Fruit fly (Drosophila melanogaster) Kc167 (cell line): ENCODE measurements around the gene CG34313.

Experiments
- Myc ChIP-seq: fragments of >200 bp; optimal IDR thresholded peaks from 2 replicates; lab custom pipeline; 2017; ENCODE audit warnings: missing external identifiers
- h ChIP-seq: fragments of >200 bp; optimal IDR thresholded peaks from 3 replicates; lab custom pipeline; 2018; ENCODE audit warnings: missing external identifiers
- insv ChIP-seq: fragments of >200 bp; optimal IDR thresholded peaks from 3 replicates; lab custom pipeline; 2018; ENCODE audit warnings: missing external identifiers
- psq ChIP-seq: fragments of >200 bp; optimal IDR thresholded peaks from 2 replicates; lab custom pipeline; 2017; ENCODE audit warnings: missing external identifiers

DNA sequence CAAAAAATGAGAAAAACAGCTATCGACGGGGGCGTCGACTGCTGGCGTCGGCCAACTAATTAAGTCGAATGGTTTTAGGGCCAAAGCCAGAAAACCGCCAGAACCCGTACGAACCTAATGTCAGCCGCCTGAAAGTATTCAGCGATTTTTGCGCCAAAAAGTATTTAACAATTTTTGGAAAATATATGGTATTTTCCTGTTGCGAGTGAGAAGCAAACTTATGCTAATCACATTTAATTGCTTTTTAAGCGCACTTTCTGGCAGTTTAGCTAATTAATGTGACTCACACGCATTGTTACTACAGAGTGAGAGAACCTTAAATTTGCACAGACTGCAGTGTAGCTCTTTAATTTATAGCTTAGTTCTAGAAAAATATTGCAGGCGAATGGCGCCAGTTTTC, 16.8 kb upstream of the CG34313 start:
- TF ChIP-seq insv (lab: Kevin White, UChicago): no peak
- TF ChIP-seq psq (lab: Kevin White, UChicago): no peak
- TF ChIP-seq h: no peak
- no peak for TF ChIP-seq Myc (lab: Kevin White, UChicago)
